Worm (Caenorhabditis elegans) whole organism, dauer: ENCODE data around the gene D2024.5.
"Not testable (repeated sequence)": the region's sequence is repeated elsewhere in the genome, so short reads cannot be mapped to it uniquely, and the experiment has no call there.

Experiments
- unc-62 ChIP-seq: sonication (generic microtip); optimal IDR thresholded peaks from 2 replicates; lab custom pipeline; 2017; ENCODE audit warnings: missing biosample characterization, missing genetic modification reagents, missing genetic modification characterization

Gene D2024.5

DNA sequence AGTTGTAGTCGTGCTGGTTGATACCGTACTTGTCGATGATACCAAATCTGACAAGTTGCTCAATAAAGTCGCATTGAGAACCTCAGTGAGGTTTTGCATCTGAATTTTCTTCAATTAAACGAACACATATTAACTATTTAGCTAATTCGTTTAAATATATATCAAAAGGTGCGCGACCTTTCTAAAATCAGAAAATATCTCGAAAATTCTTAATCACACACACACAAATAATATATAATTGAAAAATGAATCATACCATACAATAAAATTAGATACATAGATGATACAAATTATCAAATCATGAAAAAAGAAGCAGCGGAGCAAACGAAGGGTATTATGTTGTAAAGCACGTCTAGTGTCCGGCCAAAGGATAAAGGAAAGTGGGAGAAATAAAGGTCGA, at the start of gene D2024.5:
D2024.5 (minus strand) TSS at position 101 of the 400 bp plus-strand sequence.
- TF ChIP-seq unc-62 (GFP tag; lab: Kevin White, UChicago), result no peak

DNA sequence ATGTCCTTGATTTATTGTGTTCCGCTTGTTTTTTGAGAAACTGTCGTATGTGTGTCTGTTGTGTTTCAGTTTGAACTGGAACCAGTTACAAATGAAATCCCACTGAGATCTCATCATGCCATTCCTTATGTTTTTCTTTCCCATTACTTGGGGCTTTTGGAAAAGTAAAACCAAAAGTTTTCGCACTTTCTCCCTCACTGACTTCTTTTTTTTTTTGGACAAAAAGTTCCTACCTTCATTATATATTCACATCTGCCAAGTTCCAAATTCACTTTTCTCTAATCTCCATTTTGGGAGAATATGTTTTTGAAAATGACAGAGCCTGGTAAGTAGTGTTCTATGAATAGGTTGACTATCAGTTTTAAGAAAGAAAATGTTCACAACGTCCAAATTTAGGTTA, 48.6 kb upstream of the D2024.5 start, which contains the start of gene C06E4.2:
C06E4.2 (plus strand) TSS at position 301 of the 400 bp plus-strand sequence.
- TF ChIP-seq unc-62 (GFP tag; lab: Kevin White, UChicago), result no peak

DNA sequence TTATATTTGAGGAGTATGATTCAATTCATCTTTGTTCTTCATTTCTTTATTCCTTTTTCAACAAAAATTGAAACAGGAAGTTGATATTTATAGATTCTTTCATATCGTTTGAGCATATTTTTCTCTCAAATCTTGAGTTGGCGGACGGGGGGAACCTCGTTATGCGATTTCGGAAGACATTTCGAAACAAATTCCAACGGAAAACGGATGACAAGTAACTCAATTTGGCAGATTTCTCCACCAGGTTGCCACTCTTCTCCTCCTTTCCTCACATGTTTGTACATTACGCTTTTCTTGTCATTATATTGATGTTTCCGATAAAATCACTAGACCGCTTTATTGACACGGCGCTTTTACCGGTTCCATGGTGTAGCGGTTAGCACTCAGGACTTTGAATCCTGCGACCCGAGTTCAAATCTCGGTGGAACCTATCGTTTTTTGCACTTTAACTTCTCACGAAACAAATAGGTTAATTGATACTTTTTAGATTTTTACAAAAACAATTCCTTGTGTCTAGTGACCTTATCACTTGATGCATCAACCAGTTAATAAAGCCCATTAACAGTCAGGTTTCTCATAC, 47.0 kb upstream of the D2024.5 start:
- TF ChIP-seq unc-62 (GFP tag; lab: Kevin White, UChicago), result no peak

- no peak for TF ChIP-seq unc-62 (GFP tag; lab: Kevin White, UChicago)
Measured at ce11 chrIV:7263137-7263536, 35.0 kb upstream of the D2024.5 start, which contains the start of gene glb-2. Gene glb-2 (minus strand): TSS chrIV:7263237.

- TF ChIP-seq unc-62 (GFP tag; lab: Kevin White, UChicago), result no peak
Measured at ce11 chrIV:7260587-7260986, 32.5 kb upstream of the D2024.5 start, which contains the start of gene C06E4.3. Gene C06E4.3 (plus strand): TSS chrIV:7260875.

DNA sequence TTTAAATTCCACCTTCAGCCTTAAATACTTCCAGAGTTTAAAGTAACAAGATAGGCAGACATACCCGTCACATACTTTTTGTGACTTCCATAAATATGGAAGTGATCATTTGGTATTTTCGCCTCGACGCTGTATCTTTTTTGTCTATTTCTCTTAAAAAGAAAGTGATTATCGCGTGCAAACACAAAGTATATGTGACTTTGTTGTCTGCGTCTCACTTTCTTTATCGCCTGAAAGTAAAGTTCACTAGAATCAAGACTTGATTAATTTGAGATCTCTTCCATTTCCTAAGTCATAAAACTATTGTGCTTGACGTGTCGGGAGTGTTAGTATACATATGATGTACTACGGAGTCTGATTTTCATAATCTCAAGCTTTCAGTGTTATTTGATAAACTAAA, 30.1 kb upstream of the D2024.5 start, which contains the start of gene C06E4.6:
C06E4.6 (minus strand) TSS at position 51 of the 400 bp plus-strand sequence.
- no peak for TF ChIP-seq unc-62 (GFP tag; lab: Kevin White, UChicago)

ce11 chrIV:7254690-7255089, 26.6 kb upstream of the D2024.5 start, which contains the start of gene C06E4.5:
Gene C06E4.5 (plus strand): TSS chrIV:7254990.
- TF ChIP-seq unc-62 (GFP tag; lab: Kevin White, UChicago), result not testable (repeated sequence)

ce11 chrIV:7253271-7253670, 25.2 kb upstream of the D2024.5 start:
- no peak for TF ChIP-seq unc-62 (GFP tag; lab: Kevin White, UChicago)

- TF ChIP-seq unc-62 (GFP tag; lab: Kevin White, UChicago), result no peak
Measured at ce11 chrIV:7250158-7250557, 22.1 kb upstream of the D2024.5 start, which contains the start of gene D2024.18. Gene D2024.18 (plus strand): TSS chrIV:7250458.

- not testable (repeated sequence) for TF ChIP-seq unc-62 (GFP tag; lab: Kevin White, UChicago)
Measured at ce11 chrIV:7247243-7247642, 19.1 kb upstream of the D2024.5 start, which contains the start of gene D2024.1. Gene D2024.1 (plus strand): TSS chrIV:7247543.

- no peak for TF ChIP-seq unc-62 (GFP tag; lab: Kevin White, UChicago)
Measured at ce11 chrIV:7246553-7246952, 18.4 kb upstream of the D2024.5 start, which contains the start of gene col-114. Gene col-114 (minus strand): TSS chrIV:7246653.

DNA sequence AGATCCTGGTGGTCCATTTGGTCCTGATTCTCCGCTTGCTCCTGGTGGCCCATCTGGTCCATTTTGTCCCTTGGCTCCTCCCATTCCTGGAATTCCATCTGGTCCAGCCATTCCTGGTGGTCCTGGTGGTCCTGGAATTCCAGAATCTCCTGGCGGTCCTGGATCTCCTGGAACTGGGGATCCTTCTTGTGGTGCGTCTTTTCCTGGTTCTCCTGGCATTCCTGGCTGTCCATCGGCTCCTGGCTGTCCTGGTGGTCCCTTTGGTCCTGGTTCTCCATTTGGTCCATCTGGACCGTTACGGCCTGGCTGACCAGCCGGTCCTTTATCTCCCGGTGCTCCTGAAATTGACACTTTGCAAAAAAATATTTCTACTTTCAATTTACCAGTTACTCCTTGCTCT, 17.5 kb upstream of the D2024.5 start:
- TF ChIP-seq unc-62 (GFP tag; lab: Kevin White, UChicago), result no peak

DNA sequence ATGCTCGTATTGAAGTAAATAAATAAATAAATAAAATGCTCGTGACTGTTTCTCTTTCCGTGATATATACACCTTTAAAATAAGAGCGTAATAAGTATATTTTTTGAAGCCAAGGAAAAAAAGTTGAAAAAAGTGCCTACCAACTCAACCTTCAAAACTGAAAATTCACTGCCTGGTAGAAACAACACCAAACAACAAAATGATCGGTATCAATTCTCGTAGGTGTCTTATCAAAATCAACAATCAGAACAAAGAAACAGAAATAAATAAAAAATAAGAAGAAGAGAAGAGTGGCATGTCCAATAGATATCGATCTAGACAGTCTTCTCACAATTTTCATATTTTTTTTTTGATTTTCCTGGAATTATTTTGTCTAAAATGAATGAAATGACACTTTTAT, 15.8 kb upstream of the D2024.5 start, which contains the start of gene afmd-1:
afmd-1 (plus strand) TSS at position 316 of the 400 bp plus-strand sequence.
- TF ChIP-seq unc-62 (GFP tag; lab: Kevin White, UChicago), result no peak

ce11 chrIV:7242220-7242789, 14.2 kb upstream of the D2024.5 start, which contains the start of gene gstk-2:
Gene gstk-2 (minus strand): TSS chrIV:7242270.
- TF ChIP-seq unc-62 (GFP tag; lab: Kevin White, UChicago), result no peak

DNA sequence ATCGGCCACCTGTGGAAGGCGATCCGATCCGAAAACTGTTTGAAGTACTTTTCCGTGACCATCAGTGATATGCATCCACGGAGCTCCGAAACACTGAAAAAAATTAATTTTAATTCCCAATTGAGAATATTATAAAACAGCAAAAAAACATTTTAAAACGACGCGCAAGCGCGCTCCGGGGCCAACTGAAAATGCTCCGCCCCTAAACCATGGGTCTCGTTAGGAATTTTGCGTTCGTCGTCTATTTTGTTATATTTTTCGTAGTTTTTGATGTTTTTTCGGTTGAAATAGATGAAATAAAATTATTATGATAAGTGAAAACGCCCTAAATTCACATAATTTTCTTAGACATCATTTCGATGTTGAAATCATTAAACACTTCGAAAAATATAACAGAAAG, 12.5 kb upstream of the D2024.5 start:
- no peak for TF ChIP-seq unc-62 (GFP tag; lab: Kevin White, UChicago)

ce11 chrIV:7237668-7238214, 9.6 kb upstream of the D2024.5 start, which contains the start of gene elo-3:
Gene elo-3 (plus strand): TSS chrIV:7237718.
- no peak for TF ChIP-seq unc-62 (GFP tag; lab: Kevin White, UChicago)
